Worm (Caenorhabditis elegans): ENCODE data around the gene F55H2.8.

Gene F55H2.8

DNA sequence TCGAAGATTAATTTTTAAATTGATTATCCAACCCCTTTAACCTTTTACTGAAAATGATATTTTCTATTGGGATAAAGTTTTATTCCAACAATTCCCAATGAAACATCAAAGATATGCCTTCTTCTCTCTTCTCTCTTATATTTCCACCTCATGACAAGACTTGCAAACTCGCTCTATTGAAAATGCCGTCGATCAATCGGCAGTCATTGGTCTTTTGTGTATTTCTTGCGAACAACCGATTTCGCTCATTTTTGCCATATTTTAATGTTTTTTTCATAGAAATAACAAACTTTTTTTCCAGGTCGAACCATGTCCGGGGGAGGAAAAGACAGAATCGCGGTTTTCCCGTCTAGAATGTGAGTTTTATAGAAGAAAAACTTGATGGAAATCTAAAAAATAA lies 5.9 kb upstream of the F55H2.8 start, which contains the start of gene vha-14 (continued):
- TF ChIP-seq mdl-1 (tag; optimal IDR thresholded peaks at IDR 0.05), result no peak
- TF ChIP-seq ceh-90 (tag; optimal IDR thresholded peaks at IDR 0.05), result no peak
- no peak for TF ChIP-seq elt-3 (tag; optimal IDR thresholded peaks at IDR 0.05)
- TF ChIP-seq blmp-1 (tag; optimal IDR thresholded peaks at IDR 0.05), result peak; percentile 58
- peak; percentile 26 for TF ChIP-seq nhr-20 (tag; optimal IDR thresholded peaks at IDR 0.05)
- TF ChIP-seq lin-14 (GFP tag; optimal IDR thresholded peaks at IDR 0.05), result peak; percentile 71

DNA sequence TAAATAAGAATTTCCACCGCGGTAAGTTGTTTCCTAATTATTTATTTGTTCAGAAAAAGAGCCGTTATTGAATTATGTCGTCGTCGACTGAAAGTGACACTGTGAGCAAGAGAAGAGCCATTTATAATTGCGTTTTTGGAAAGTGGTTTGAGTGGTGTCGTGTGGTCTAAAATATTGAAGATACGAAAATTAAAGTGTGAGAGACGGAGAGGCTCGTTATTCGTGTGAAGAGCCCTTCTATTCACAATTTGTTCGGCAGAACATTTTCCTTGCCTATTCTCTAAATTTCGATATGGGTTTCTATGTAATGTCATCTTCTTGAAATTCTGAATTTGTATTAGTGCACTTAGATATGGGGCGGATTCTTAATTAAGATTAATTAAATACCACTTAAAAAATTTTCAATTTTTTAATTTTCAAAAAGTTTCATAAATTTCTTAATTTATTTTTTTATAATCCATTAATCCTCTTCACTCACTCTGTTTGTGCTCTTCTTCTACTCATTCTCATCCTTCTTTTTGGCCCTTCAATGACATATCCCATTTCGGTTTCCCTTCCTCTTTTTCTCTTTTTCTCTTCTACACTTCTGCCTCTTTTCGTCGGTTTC lies 3.8 kb upstream of the F55H2.8 start:
- no peak for TF ChIP-seq nhr-85 (tag)
- TF ChIP-seq vab-15 (tag; optimal IDR thresholded peaks at IDR 0.05), result no peak
- TF ChIP-seq fkh-10 (GFP tag; optimal IDR thresholded peaks at IDR 0.05), result peak; percentile 36
- TF ChIP-seq alr-1 (tag; optimal IDR thresholded peaks at IDR 0.05; ENCODE audit: borderline replicate concordance), result no peak
- TF ChIP-seq efl-1 (optimal IDR thresholded peaks at IDR 0.05), result peak; percentile 2 to 9
- TF ChIP-seq efl-1 (GFP tag; optimal IDR thresholded peaks at IDR 0.05 in 1 of 2), result peak in 1 of 2 experiments; percentile 91
- no peak for TF ChIP-seq nhr-76 (tag; optimal IDR thresholded peaks at IDR 0.05)
- peak; percentile 25 for TF ChIP-seq lin-14 (GFP tag; optimal IDR thresholded peaks at IDR 0.05)
- no peak for TF ChIP-seq Y116A8C.19 (tag; optimal IDR thresholded peaks at IDR 0.05; ENCODE audit: borderline replicate concordance)
- TF ChIP-seq lir-3 (tag; optimal IDR thresholded peaks at IDR 0.05; ENCODE audit: poor library complexity), result no peak
- peak; percentile 57 for TF ChIP-seq aly-2 (tag; optimal IDR thresholded peaks at IDR 0.05)
- peak; percentile 2 to 43 for TF ChIP-seq lsy-2 (tag; optimal IDR thresholded peaks at IDR 0.05)
- TF ChIP-seq mdl-1 (tag; optimal IDR thresholded peaks at IDR 0.05), result no peak
- no peak for TF ChIP-seq pqm-1 (tag; optimal IDR thresholded peaks at IDR 0.05)
- TF ChIP-seq nhr-71 (tag; optimal IDR thresholded peaks at IDR 0.05), result peak; percentile 55
- peak; percentile 14 for TF ChIP-seq nhr-20 (tag; optimal IDR thresholded peaks at IDR 0.05)
- no peak for TF ChIP-seq pax-3 (tag; optimal IDR thresholded peaks at IDR 0.05)
- peak in 1 of 2 experiments; percentile 27 for TF ChIP-seq lin-35 (GFP tag; optimal IDR thresholded peaks at IDR 0.05)
- no peak for TF ChIP-seq unc-62 (GFP tag; optimal IDR thresholded peaks at IDR 0.05)
- TF ChIP-seq rnt-1 (tag; optimal IDR thresholded peaks at IDR 0.05), result peak; percentile 7
- TF ChIP-seq snu-23 (GFP tag; optimal IDR thresholded peaks at IDR 0.05), result peak; percentile 51
- no peak for TF ChIP-seq zip-4 (GFP tag; optimal IDR thresholded peaks at IDR 0.05)
- peak; percentile 51 for TF ChIP-seq ztf-4 (tag; optimal IDR thresholded peaks at IDR 0.05)
- TF ChIP-seq ama-1 (optimal IDR thresholded peaks at IDR 0.05), result peak; percentile 56
- no peak for TF ChIP-seq snpc-4 (tag; optimal IDR thresholded peaks at IDR 0.05)
- TF ChIP-seq nhr-90 (tag; optimal IDR thresholded peaks at IDR 0.05; ENCODE audit: poor library complexity), result no peak
- no peak for TF ChIP-seq sox-4 (tag; optimal IDR thresholded peaks at IDR 0.05)
- TF ChIP-seq egl-13 (tag; optimal IDR thresholded peaks at IDR 0.05), result no peak
- TF ChIP-seq lin-13 (GFP tag; optimal IDR thresholded peaks at IDR 0.05), result peak; percentile 17

DNA sequence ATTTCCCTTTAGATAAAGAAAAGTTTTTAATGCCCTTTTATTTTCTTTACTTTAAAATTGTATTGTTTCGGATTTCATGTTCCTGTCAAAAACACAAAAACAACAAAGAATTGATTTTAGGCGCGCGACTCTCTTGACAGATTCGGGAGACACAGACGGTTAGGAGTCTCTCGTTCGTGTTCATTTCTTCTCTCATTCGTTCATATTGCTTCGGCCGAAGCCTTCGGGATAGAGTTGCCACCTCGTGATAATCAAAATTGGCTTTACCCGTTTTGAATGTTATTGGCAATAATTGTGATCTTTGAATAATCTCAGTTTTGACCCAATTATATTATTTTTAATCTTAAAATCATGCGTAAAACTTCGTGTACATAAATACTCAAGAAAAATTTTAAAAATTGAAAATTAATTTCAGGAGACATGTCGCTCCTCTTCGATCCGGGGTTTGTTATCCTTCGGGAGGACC lies 2.6 kb upstream of the F55H2.8 start, which contains the start of gene F55H2.5:
F55H2.5 (plus strand) TSS at position 416 of the 466 bp plus-strand sequence.
- TF ChIP-seq tbx-2 (tag; optimal IDR thresholded peaks at IDR 0.05) (no peak), snu-23 (GFP tag; optimal IDR thresholded peaks at IDR 0.05) (no peak), nhr-20 (tag; optimal IDR thresholded peaks at IDR 0.05) (no peak), nhr-85 (tag) (no peak), efl-1 (optimal IDR thresholded peaks at IDR 0.05) (no peak), efl-1 (GFP tag; optimal IDR thresholded peaks at IDR 0.05 in 1 of 2) (no peak), F16B12.6 (tag; optimal IDR thresholded peaks at IDR 0.05) (no peak), hlh-17 (GFP tag; optimal IDR thresholded peaks at IDR 0.05; ENCODE audit: borderline replicate concordance) (no peak), hlh-4 (tag; optimal IDR thresholded peaks at IDR 0.05) (no peak), sptf-1 (tag; optimal IDR thresholded peaks at IDR 0.05) (no peak), egl-13 (tag; optimal IDR thresholded peaks at IDR 0.05) (no peak), nhr-19 (GFP tag; conservative IDR thresholded peaks at IDR 0.05) (no peak), C34B4.2 (tag; optimal IDR thresholded peaks at IDR 0.05) (no peak), C04F5.9 (tag; optimal IDR thresholded peaks at IDR 0.05) (no peak), lir-3 (tag; optimal IDR thresholded peaks at IDR 0.05; ENCODE audit: poor library complexity) (no peak), zip-4 (GFP tag; optimal IDR thresholded peaks at IDR 0.05) (no peak), ceh-88 (GFP tag; IDR thresholded peaks at IDR 0.05) (no peak), nhr-11 (tag; optimal IDR thresholded peaks at IDR 0.05) (no peak), unc-86 (tag; optimal IDR thresholded peaks at IDR 0.05) (no peak), ceh-82 (tag; optimal IDR thresholded peaks at IDR 0.05) (no peak), dpl-1 (GFP tag; optimal IDR thresholded peaks at IDR 0.05) (no peak)

Measured in whole organism, L1 larva.